Fruit fly (Drosophila melanogaster) whole organism, pupa: ENCODE measurements around the gene CG14200.

Experiments used
- CG10348 ChIP-seq: fragments of 200-800 bp; sonication (Bioruptor generic); IDR thresholded peaks from 2 replicates; pipeline ENCODE4 v1.3.6; 2022; ENCODE audit warnings: missing biosample characterization, missing genetic modification characterization
- CG12605 ChIP-seq: fragments of 200-800 bp; sonication (Bioruptor generic); IDR thresholded peaks from 2 replicates; pipeline ENCODE4 v1.3.6; 2022; ENCODE audit warnings: missing biosample characterization, missing genetic modification characterization
- CG13204 ChIP-seq: fragments of 200-800 bp; sonication (Bioruptor generic); optimal IDR thresholded peaks from 2 replicates; lab custom pipeline; 2018; ENCODE audit warnings: missing biosample characterization, mild to moderate bottlenecking, missing genetic modification characterization, moderate library complexity
- CG14655 ChIP-seq: fragments of 200-800 bp; sonication (Bioruptor generic); optimal IDR thresholded peaks from 3 replicates; lab custom pipeline; 2017; ENCODE audit warnings: mild to moderate bottlenecking, missing biosample characterization, missing genetic modification reagents, missing genetic modification characterization
- CG15710 ChIP-seq: fragments of 200-800 bp; sonication (Bioruptor generic); optimal IDR thresholded peaks from 2 replicates; lab custom pipeline; 2018; ENCODE audit warnings: missing biosample characterization, mild to moderate bottlenecking, missing genetic modification characterization, moderate library complexity
- CG17806 ChIP-seq: fragments of 200-800 bp; sonication (Bioruptor generic); optimal IDR thresholded peaks from 2 replicates; lab custom pipeline; 2018; ENCODE audit warnings: missing biosample characterization, mild to moderate bottlenecking, missing genetic modification characterization, moderate library complexity
- CG32121 ChIP-seq: fragments of 200-800 bp; sonication (Bioruptor generic); IDR thresholded peaks from 2 replicates; pipeline ENCODE4 v1.3.6; 2022; ENCODE audit warnings: missing biosample characterization, missing genetic modification characterization
- CG34367 ChIP-seq: fragments of 200-800 bp; sonication (Bioruptor generic); optimal IDR thresholded peaks from 2 replicates; lab custom pipeline; 2018; ENCODE audit warnings: missing biosample characterization, mild to moderate bottlenecking, missing genetic modification characterization
- CG4496 ChIP-seq: fragments of 200-800 bp; sonication (Bioruptor generic); IDR thresholded peaks from 3 replicates; pipeline ENCODE4 v1.3.6; 2022; ENCODE audit warnings: missing biosample characterization, missing genetic modification characterization
- CG8159 ChIP-seq: fragments of 200-800 bp; sonication (Bioruptor generic); optimal IDR thresholded peaks from 3 replicates; lab custom pipeline; 2018; ENCODE audit warnings: missing biosample characterization, mild to moderate bottlenecking, missing genetic modification characterization, moderate library complexity
- CG8301 ChIP-seq: fragments of 200-800 bp; sonication (Bioruptor generic); optimal IDR thresholded peaks from 2 replicates; lab custom pipeline; 2018; ENCODE audit warnings: missing biosample characterization, mild to moderate bottlenecking, missing genetic modification characterization
- CG9948 ChIP-seq: fragments of 200-800 bp; sonication (Bioruptor generic); optimal IDR thresholded peaks from 2 replicates; lab custom pipeline; 2018; ENCODE audit warnings: missing biosample characterization, mild to moderate bottlenecking, missing genetic modification characterization, moderate library complexity
- D1 ChIP-seq: fragments of 200-800 bp; sonication (Bioruptor generic); optimal IDR thresholded peaks from 2 replicates; lab custom pipeline; 2018; ENCODE audit warnings: missing biosample characterization, mild to moderate bottlenecking, missing genetic modification characterization, moderate library complexity
- EcR ChIP-seq: fragments of 200-800 bp; sonication (Bioruptor generic); optimal IDR thresholded peaks from 3 replicates; lab custom pipeline; 2019; ENCODE audit warnings: missing biosample characterization, missing genetic modification characterization, mild to moderate bottlenecking, moderate library complexity, missing genetic modification reagents
- Ets98B ChIP-seq: fragments of 200-800 bp; sonication (Bioruptor generic); IDR thresholded peaks from 2 replicates; pipeline ENCODE4 v1.3.6; 2022; ENCODE audit warnings: missing biosample characterization, missing genetic modification characterization
- Pif1A ChIP-seq: fragments of 200-800 bp; sonication (Bioruptor generic); optimal IDR thresholded peaks from 3 replicates; lab custom pipeline; 2016; ENCODE audit warnings: missing biosample characterization, missing genetic modification characterization
- Pif1B ChIP-seq: fragments of 200-800 bp; sonication (Bioruptor generic); optimal IDR thresholded peaks from 3 replicates; lab custom pipeline; 2016; ENCODE audit warnings: missing biosample characterization, missing genetic modification characterization
- Snoo ChIP-seq: fragments of 200-800 bp; sonication (Bioruptor generic); optimal IDR thresholded peaks from 3 replicates; lab custom pipeline; 2017; ENCODE audit warnings: missing biosample characterization, mild to moderate bottlenecking, missing genetic modification characterization, inconsistent platforms
- fd96Ca ChIP-seq: fragments of 200-800 bp; sonication (Bioruptor generic); IDR thresholded peaks from 3 replicates; pipeline ENCODE4 v1.3.6; 2022; ENCODE audit warnings: missing biosample characterization, missing genetic modification characterization
- gl ChIP-seq: fragments of 200-800 bp; sonication (Bioruptor generic); optimal IDR thresholded peaks from 2 replicates; lab custom pipeline; 2018; ENCODE audit warnings: missing biosample characterization, mild to moderate bottlenecking, missing genetic modification characterization
- rn ChIP-seq: fragments of 200-800 bp; sonication (Bioruptor generic); IDR thresholded peaks from 2 replicates; pipeline ENCODE4 v1.3.6; 2022; ENCODE audit warnings: missing biosample characterization, missing genetic modification characterization

Gene CG14200

dm6 chrX:19494285-19494684, 1.0 kb upstream of the CG14200 start, which contains the start of gene CG12204:
Gene CG12204, minus strand, starts transcription at chrX:19494401.
- TF ChIP-seq CG4496 (0 out of 3 replicates have a peak, but pooled peaks have one; percentile 14), Pif1A (no peak)

dm6 chrX:19495611-19496583, 592 bp downstream of the CG14200 start:
- TF ChIP-seq CG8301 (tag; lab: Kevin White, UChicago) (peak; percentile 67), D1 (tag; lab: Kevin White, UChicago) (no peak), CG12605 (GFP tag; lab: Robert Waterston, UW) (peak; percentile 55), CG4496 (peak; percentile 80; the same call in 2 of the 3 replicates), fd96Ca (peak; percentile 86), CG8159 (tag; lab: Kevin White, UChicago) (peak; percentile 68), EcR (no peak), CG32121 (peak; percentile 58; the same call in 1 of the 2 replicates), Pif1A (no peak), CG13204 (GFP tag; lab: Kevin White, UChicago) (peak; percentile 16), Snoo (tag; lab: Kevin White, UChicago) (peak; percentile 60), CG34367 (tag; lab: Kevin White, UChicago) (peak; percentile 61), CG15710 (tag; lab: Kevin White, UChicago) (peak; percentile 59), rn (GFP tag; lab: Robert Waterston, UW) (0 out of 2 replicates have a peak, but pooled peaks have one; percentile 5), CG10348 (GFP tag; lab: Robert Waterston, UW) (no peak), Pif1B (GFP tag; lab: Kevin White, UChicago) (no peak), CG14655 (no peak), CG17806 (tag; lab: Kevin White, UChicago) (peak; percentile 41), gl (tag; lab: Kevin White, UChicago) (no peak), CG9948 (tag; lab: Kevin White, UChicago) (peak; percentile 62), Ets98B (GFP tag; lab: Robert Waterston, UW) (peak; percentile 76)

- TF ChIP-seq CG9948 (tag; lab: Kevin White, UChicago): no peak
- peak; percentile 32 for TF ChIP-seq Ets98B (GFP tag; lab: Robert Waterston, UW)
- no peak for TF ChIP-seq EcR
- TF ChIP-seq CG8159 (tag; lab: Kevin White, UChicago): no peak
- no peak for TF ChIP-seq CG8301 (tag; lab: Kevin White, UChicago)
- TF ChIP-seq fd96Ca: 0 out of 3 replicates have a peak, but pooled peaks have one; percentile 31
- TF ChIP-seq D1 (tag; lab: Kevin White, UChicago): no peak
- TF ChIP-seq CG10348 (GFP tag; lab: Robert Waterston, UW): no peak
- TF ChIP-seq CG13204 (GFP tag; lab: Kevin White, UChicago): no peak
- no peak for TF ChIP-seq rn (GFP tag; lab: Robert Waterston, UW)
- no peak for TF ChIP-seq Pif1A
- TF ChIP-seq CG32121: peak; percentile 29; the same call in 1 of the 2 replicates
- TF ChIP-seq Pif1B (GFP tag; lab: Kevin White, UChicago): no peak
- TF ChIP-seq CG4496: peak; percentile 55; the same call in 1 of the 3 replicates
- peak; percentile 36; the same call in 1 of the 2 replicates for TF ChIP-seq CG12605 (GFP tag; lab: Robert Waterston, UW)
- no peak for TF ChIP-seq CG17806 (tag; lab: Kevin White, UChicago)
- no peak for TF ChIP-seq Snoo (tag; lab: Kevin White, UChicago)
These were observed 1.5 kb downstream of the CG14200 start for dm6 chrX:19496808-19497259.

dm6 chrX:19497782-19498440, 2.6 kb downstream of the CG14200 start:
- TF ChIP-seq EcR (peak; percentile 35), fd96Ca (peak; percentile 66; the same call in 1 of the 3 replicates), CG14655 (no peak), rn (GFP tag; lab: Robert Waterston, UW) (no peak), Ets98B (GFP tag; lab: Robert Waterston, UW) (peak; percentile 75), Pif1B (GFP tag; lab: Kevin White, UChicago) (no peak), CG34367 (tag; lab: Kevin White, UChicago) (no peak), CG12605 (GFP tag; lab: Robert Waterston, UW) (peak; percentile 57; the same call in 1 of the 2 replicates), CG9948 (tag; lab: Kevin White, UChicago) (no peak), D1 (tag; lab: Kevin White, UChicago) (no peak), Pif1A (no peak), CG10348 (GFP tag; lab: Robert Waterston, UW) (no peak), CG32121 (peak; percentile 57; the same call in 1 of the 2 replicates), Snoo (tag; lab: Kevin White, UChicago) (no peak), gl (tag; lab: Kevin White, UChicago) (no peak), CG15710 (tag; lab: Kevin White, UChicago) (no peak), CG17806 (tag; lab: Kevin White, UChicago) (no peak), CG13204 (GFP tag; lab: Kevin White, UChicago) (peak; percentile 75), CG8301 (tag; lab: Kevin White, UChicago) (no peak), CG4496 (peak; percentile 70; the same call in 2 of the 3 replicates), CG8159 (tag; lab: Kevin White, UChicago) (no peak)
- TF ChIP-seq, all 21 proteins: peak for 7
